Fruit fly (Drosophila melanogaster) whole organism, embryonic: ENCODE data around the gene Bap111.

Experiments
- Aef1 ChIP-seq: fragments of 200-800 bp; sonication (Bioruptor generic); IDR thresholded peaks from 3 replicates; pipeline ENCODE4 v1.3.6; 2022; ENCODE audit warnings: missing biosample characterization, missing genetic modification characterization
- B-H2 ChIP-seq: fragments of 200-800 bp; sonication (Bioruptor generic); optimal IDR thresholded peaks from 2 replicates; lab custom pipeline; 2018; ENCODE audit warnings: missing biosample characterization, mild to moderate bottlenecking, missing genetic modification characterization
- CG10321 ChIP-seq: fragments of 200-800 bp; sonication (Bioruptor generic); IDR thresholded peaks from 2 replicates; pipeline ENCODE4 v1.3.6; 2022; ENCODE audit warnings: missing biosample characterization, missing genetic modification characterization
- CG11695 ChIP-seq: fragments of 200-800 bp; sonication (Bioruptor generic); IDR thresholded peaks from 3 replicates; pipeline ENCODE4 v1.3.6; 2022; ENCODE audit warnings: missing biosample characterization, missing genetic modification characterization
- CG11723 ChIP-seq: fragments of 200-800 bp; sonication (Bioruptor generic); optimal IDR thresholded peaks from 2 replicates; lab custom pipeline; 2017; ENCODE audit warnings: missing biosample characterization, mild to moderate bottlenecking, missing genetic modification characterization
- CG12071 ChIP-seq: fragments of 200-800 bp; sonication (Bioruptor generic); optimal IDR thresholded peaks from 3 replicates; lab custom pipeline; 2018; ENCODE audit warnings: missing biosample characterization, mild to moderate bottlenecking, missing genetic modification characterization
- CG14667 ChIP-seq: fragments of 200-800 bp; sonication (Bioruptor generic); IDR thresholded peaks from 2 replicates; pipeline ENCODE4 v1.3.6; 2022; ENCODE audit warnings: missing biosample characterization, missing genetic modification characterization
- CG16815 ChIP-seq: fragments of 200-800 bp; sonication (Bioruptor generic); optimal IDR thresholded peaks from 3 replicates; lab custom pipeline; 2017; ENCODE audit warnings: missing biosample characterization, mild to moderate bottlenecking, missing genetic modification characterization
- CG16863 ChIP-seq: fragments of 200-800 bp; sonication (Bioruptor generic); optimal IDR thresholded peaks from 3 replicates; lab custom pipeline; 2016; ENCODE audit warnings: missing biosample characterization, missing genetic modification characterization
- CG18011 ChIP-seq: fragments of 200-800 bp; sonication (Bioruptor generic); optimal IDR thresholded peaks from 2 replicates; lab custom pipeline; 2017; ENCODE audit warnings: missing biosample characterization, missing genetic modification characterization, mild to moderate bottlenecking, moderate library complexity, missing genotype
- CG31224 ChIP-seq: fragments of 200-800 bp; sonication (Bioruptor generic); IDR thresholded peaks from 2 replicates; pipeline ENCODE4 v1.3.6; 2022; ENCODE audit warnings: missing biosample characterization, missing genetic modification characterization
- CG31441 ChIP-seq: fragments of 200-800 bp; sonication (Bioruptor generic); IDR thresholded peaks from 2 replicates; pipeline ENCODE4 v1.3.6; 2022; ENCODE audit warnings: missing biosample characterization, missing genetic modification characterization
- CG34224 ChIP-seq: fragments of 200-800 bp; sonication (Bioruptor generic); IDR thresholded peaks from 3 replicates; pipeline ENCODE4 v1.3.6; 2022; ENCODE audit warnings: missing biosample characterization, missing genetic modification characterization; ENCODE audit not compliant: partially characterized antibody
- CG4328 ChIP-seq: fragments of 200-800 bp; sonication (Bioruptor generic); optimal IDR thresholded peaks from 3 replicates; lab custom pipeline; 2017; ENCODE audit warnings: missing biosample characterization, missing genetic modification reagents, missing genetic modification characterization
- CG4360 ChIP-seq: fragments of 200-800 bp; sonication (Bioruptor generic); IDR thresholded peaks from 2 replicates; pipeline ENCODE4 v1.3.6; 2022; ENCODE audit warnings: missing biosample characterization, missing genetic modification characterization
- CG6854 ChIP-seq: fragments of 200-800 bp; sonication (Bioruptor generic); optimal IDR thresholded peaks from 3 replicates; lab custom pipeline; 2017; ENCODE audit warnings: missing biosample characterization, mild to moderate bottlenecking, missing genetic modification characterization
- CG7372 ChIP-seq: fragments of 200-800 bp; sonication (Bioruptor generic); IDR thresholded peaks from 2 replicates; pipeline ENCODE4 v1.3.6; 2022; ENCODE audit warnings: missing biosample characterization, missing genetic modification characterization
- CG8281 ChIP-seq: fragments of 200-800 bp; sonication (Bioruptor generic); optimal IDR thresholded peaks from 2 replicates; lab custom pipeline; 2018; ENCODE audit warnings: missing biosample characterization, mild to moderate bottlenecking, missing genetic modification characterization, moderate library complexity
- CG8765 ChIP-seq: fragments of 200-800 bp; sonication (Bioruptor generic); IDR thresholded peaks from 2 replicates; pipeline ENCODE4 v1.3.6; 2022; ENCODE audit warnings: missing biosample characterization, missing genetic modification characterization
- CG8924 ChIP-seq: fragments of 200-800 bp; optimal IDR thresholded peaks from 3 replicates; lab custom pipeline; 2019; ENCODE audit warnings: missing biosample characterization, mild to moderate bottlenecking, missing genetic modification characterization, moderate library complexity
- CTCF ChIP-seq: fragments of 200-800 bp; sonication (Bioruptor generic); optimal IDR thresholded peaks from 2 replicates; lab custom pipeline; 2017; ENCODE audit warnings: missing biosample characterization, mild to moderate bottlenecking, missing genetic modification characterization, moderate library complexity
- Dad ChIP-seq: fragments of 200-800 bp; sonication (Bioruptor generic); optimal IDR thresholded peaks from 3 replicates; lab custom pipeline; 2016; ENCODE audit warnings: missing biosample characterization, missing genetic modification characterization
- Hmx ChIP-seq: fragments of 200-800 bp; sonication (Bioruptor generic); optimal IDR thresholded peaks from 2 replicates; lab custom pipeline; 2016; ENCODE audit warnings: missing biosample characterization, missing genetic modification characterization
- Hsf ChIP-seq: fragments of 200-800 bp; sonication (Bioruptor generic); optimal IDR thresholded peaks from 3 replicates; lab custom pipeline; 2016; ENCODE audit warnings: missing biosample characterization, missing genetic modification characterization
- MTF-1 ChIP-seq: fragments of 200-800 bp; sonication (Bioruptor generic); optimal IDR thresholded peaks from 2 replicates; lab custom pipeline; 2018; ENCODE audit warnings: missing biosample characterization, mild to moderate bottlenecking, missing genetic modification characterization, borderline replicate concordance
- Oli ChIP-seq: fragments of 200-800 bp; sonication (Bioruptor generic); optimal IDR thresholded peaks from 2 replicates; lab custom pipeline; 2018; ENCODE audit warnings: missing biosample characterization, mild to moderate bottlenecking, missing genetic modification characterization, moderate library complexity
- Sox100B ChIP-seq: fragments of 200-800 bp; sonication (Bioruptor generic); optimal IDR thresholded peaks from 3 replicates; lab custom pipeline; 2018; ENCODE audit warnings: missing biosample characterization, mild to moderate bottlenecking, missing genetic modification characterization
- Sry-δ ChIP-seq: fragments of 200-800 bp; sonication (Bioruptor generic); optimal IDR thresholded peaks from 2 replicates; lab custom pipeline; 2016; ENCODE audit warnings: missing biosample characterization, missing genetic modification characterization
- aop ChIP-seq: fragments of 200-800 bp; sonication (Bioruptor generic); IDR thresholded peaks from 2 replicates; pipeline ENCODE4 v1.3.6; 2022; ENCODE audit warnings: missing biosample characterization, missing genetic modification characterization
- bowl ChIP-seq: fragments of 200-800 bp; sonication (Bioruptor generic); IDR thresholded peaks from 2 replicates; pipeline ENCODE4 v1.3.6; 2022; ENCODE audit warnings: missing biosample characterization, missing genetic modification characterization
- cwo ChIP-seq: fragments of 200-800 bp; sonication (Bioruptor generic); optimal IDR thresholded peaks from 3 replicates; lab custom pipeline; 2017; ENCODE audit warnings: missing biosample characterization, missing genetic modification characterization, mild to moderate bottlenecking, moderate library complexity, missing genetic modification reagents
- disco-r ChIP-seq: fragments of 200-800 bp; sonication (Bioruptor generic); optimal IDR thresholded peaks from 2 replicates; lab custom pipeline; 2016; ENCODE audit warnings: missing biosample characterization, missing genetic modification characterization
- eyg ChIP-seq: fragments of 200-800 bp; sonication (Bioruptor generic); optimal IDR thresholded peaks from 3 replicates; lab custom pipeline; 2016; ENCODE audit warnings: missing biosample characterization, missing genetic modification characterization
- gem ChIP-seq: fragments of 200-800 bp; sonication (Bioruptor generic); optimal IDR thresholded peaks from 2 replicates; lab custom pipeline; 2019; ENCODE audit warnings: missing biosample characterization, mild to moderate bottlenecking, missing genetic modification characterization, moderate library complexity
- ind ChIP-seq: fragments of 200-800 bp; sonication (Bioruptor generic); optimal IDR thresholded peaks from 3 replicates; lab custom pipeline; 2016; ENCODE audit warnings: missing biosample characterization, missing genetic modification characterization
- insv ChIP-seq, 2 experiments: fragments of 200-800 bp; sonication (Bioruptor generic); optimal IDR thresholded peaks; 3 replicates each; lab custom pipeline; 2016 to 2018; ENCODE audit warnings: missing biosample characterization in 2 of 2, missing genetic modification characterization in 2 of 2
- kah ChIP-seq: fragments of 200-800 bp; sonication (Bioruptor generic); optimal IDR thresholded peaks from 2 replicates; lab custom pipeline; 2018; ENCODE audit warnings: missing biosample characterization, mild to moderate bottlenecking, missing genetic modification characterization
- nerfin-2 ChIP-seq: fragments of 200-800 bp; sonication (Bioruptor generic); IDR thresholded peaks from 2 replicates; pipeline ENCODE4 v1.3.6; 2022; ENCODE audit warnings: missing biosample characterization, missing genetic modification characterization; ENCODE audit not compliant: partially characterized antibody
- pan ChIP-seq, 4 experiments: fragments of >200 bp in 3 of 4; fragments of 200-800 bp in 1 of 4; sonication (Bioruptor generic) in 1 of 4; optimal IDR thresholded peaks in 3 of 4; IDR thresholded peaks in 1 of 4; 2 replicates each; pipeline versions ENCODE4 v1.3.6 to Lab custom; 2017 to 2022; ENCODE audit warnings: missing biosample characterization in 2 of 4, missing genetic modification characterization in 2 of 4, mixed read lengths in 1 of 4
- pzg ChIP-seq: fragments of 200-800 bp; sonication (Bioruptor generic); optimal IDR thresholded peaks from 3 replicates; lab custom pipeline; 2018; ENCODE audit warnings: missing biosample characterization, mild to moderate bottlenecking, missing genetic modification characterization, moderate library complexity
- row ChIP-seq: fragments of 200-800 bp; sonication (Bioruptor generic); IDR thresholded peaks from 3 replicates; pipeline ENCODE4 v1.3.6; 2022; ENCODE audit warnings: missing biosample characterization, missing genetic modification characterization
- run ChIP-seq: fragments of 200-800 bp; sonication (Bioruptor generic); optimal IDR thresholded peaks from 3 replicates; lab custom pipeline; 2018; ENCODE audit warnings: missing biosample characterization, mild to moderate bottlenecking, missing genetic modification characterization
- slbo ChIP-seq: fragments of 200-800 bp; sonication (Bioruptor generic); IDR thresholded peaks from 2 replicates; pipeline ENCODE4 v1.3.6; 2022; ENCODE audit warnings: missing biosample characterization, missing genetic modification characterization
- sna ChIP-seq: fragments of 200-800 bp; sonication (Bioruptor generic); IDR thresholded peaks from 2 replicates; pipeline ENCODE4 v1.3.6; 2022; ENCODE audit warnings: missing biosample characterization, missing genetic modification characterization; ENCODE audit not compliant: partially characterized antibody
- sob ChIP-seq: fragments of 200-800 bp; sonication (Bioruptor generic); IDR thresholded peaks from 2 replicates; pipeline ENCODE4 v1.3.6; 2022; ENCODE audit warnings: missing biosample characterization, missing genetic modification characterization
- tna ChIP-seq: fragments of 200-800 bp; sonication (Bioruptor generic); IDR thresholded peaks from 2 replicates; pipeline ENCODE4 v1.3.6; 2022; ENCODE audit warnings: missing biosample characterization, missing genetic modification characterization; ENCODE audit not compliant: partially characterized antibody
- tx ChIP-seq: fragments of 200-800 bp; sonication (Bioruptor generic); optimal IDR thresholded peaks from 2 replicates; lab custom pipeline; 2016; ENCODE audit warnings: missing biosample characterization, missing genetic modification characterization
- wdn ChIP-seq: fragments of 200-800 bp; sonication (Bioruptor generic); IDR thresholded peaks from 2 replicates; pipeline ENCODE4 v1.3.6; 2022; ENCODE audit warnings: missing biosample characterization, missing genetic modification characterization
- zf30C ChIP-seq: fragments of 200-800 bp; sonication (Bioruptor generic); optimal IDR thresholded peaks from 3 replicates; lab custom pipeline; 2018; ENCODE audit warnings: missing biosample characterization, mild to moderate bottlenecking, missing genetic modification characterization

Bap111 gene

DNA sequence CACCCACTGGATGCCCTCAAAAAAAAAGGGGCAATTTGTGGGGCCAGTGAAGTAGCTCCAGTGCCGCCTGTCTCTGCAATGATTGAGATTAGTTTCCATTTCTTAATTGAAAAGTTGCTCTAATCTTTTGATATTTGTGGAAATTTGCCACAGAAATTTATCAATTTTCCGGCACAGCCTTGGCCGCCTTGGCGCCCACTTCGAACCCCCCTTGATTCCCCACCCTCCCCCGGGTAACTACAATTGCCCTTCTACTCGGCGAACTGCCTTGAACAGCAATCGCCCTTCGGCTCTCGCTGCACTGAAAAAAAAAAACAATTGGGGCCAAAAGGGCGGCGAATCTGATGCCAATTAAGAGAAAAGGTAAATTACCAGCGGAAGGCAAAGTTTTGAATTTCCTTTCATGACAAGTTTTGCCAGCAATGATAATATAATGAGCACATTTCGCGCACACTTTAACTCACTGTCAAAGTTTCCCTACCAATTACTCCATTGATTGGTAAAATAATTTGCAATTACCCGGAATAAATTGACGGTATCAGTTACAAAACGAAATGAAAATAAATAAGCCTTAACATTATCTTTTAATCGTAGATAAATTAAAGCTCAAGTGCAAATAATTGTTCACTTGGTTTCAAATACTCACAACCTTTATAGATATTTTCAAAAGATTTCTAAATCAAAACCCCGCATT, 29.3 kb upstream of the Bap111 start (continued):
- no peak for TF ChIP-seq tx (GFP tag; lab: Kevin White, UChicago)
- TF ChIP-seq sob (GFP tag; lab: Robert Waterston, UW): no peak
- no peak for TF ChIP-seq CG4360 (GFP tag; lab: Robert Waterston, UW)
- TF ChIP-seq zf30C (GFP tag; lab: Kevin White, UChicago): peak; percentile 11
- no peak for TF ChIP-seq CG8765 (GFP tag; lab: Robert Waterston, UW)
- TF ChIP-seq Sry-δ (GFP tag; lab: Kevin White, UChicago): no peak
- TF ChIP-seq nerfin-2 (GFP tag; lab: Robert Waterston, UW): no peak
- TF ChIP-seq CG14667 (GFP tag; lab: Robert Waterston, UW): no peak
- TF ChIP-seq row (GFP tag; lab: Robert Waterston, UW): peak; percentile 39
- no peak for TF ChIP-seq pan (optimal IDR thresholded peaks at IDR 0.05; lab: Kevin White, UChicago)
- TF ChIP-seq pan (GFP tag; optimal IDR thresholded peaks at IDR 0.05 in 1 of 2, IDR thresholded peaks at IDR 0.05 in 1 of 2): no peak
- TF ChIP-seq CTCF (GFP tag; lab: Kevin White, UChicago): no peak
- no peak for TF ChIP-seq tna (GFP tag; lab: Robert Waterston, UW)
- TF ChIP-seq eyg (GFP tag; lab: Kevin White, UChicago): no peak
- peak; percentile 7 for TF ChIP-seq CG4328 (GFP tag; lab: Kevin White, UChicago)
- TF ChIP-seq Sox100B: peak; percentile 67
- TF ChIP-seq CG11723 (GFP tag; lab: Kevin White, UChicago): no peak
- no peak for TF ChIP-seq kah (GFP tag; lab: Kevin White, UChicago)
- peak; percentile 31 for TF ChIP-seq Oli (tag; lab: Kevin White, UChicago)
- TF ChIP-seq disco-r: no peak
- peak; percentile 12 for TF ChIP-seq CG8924
- TF ChIP-seq gem (tag; lab: Kevin White, UChicago): peak; percentile 57
- TF ChIP-seq CG12071 (GFP tag; lab: Kevin White, UChicago): no peak
- TF ChIP-seq sna (GFP tag; lab: Robert Waterston, UW): no peak
- no peak for TF ChIP-seq insv (GFP tag; optimal IDR thresholded peaks at IDR 0.05; lab: Kevin White, UChicago)
- TF ChIP-seq wdn (GFP tag; lab: Robert Waterston, UW): no peak
- TF ChIP-seq ind: peak; percentile 31
- TF ChIP-seq CG31441 (GFP tag; lab: Robert Waterston, UW): peak; percentile 35; the same call in 1 of the 2 replicates
- no peak for TF ChIP-seq pzg (GFP tag; lab: Kevin White, UChicago)
- no peak for TF ChIP-seq CG8281 (tag; lab: Kevin White, UChicago)
- no peak for TF ChIP-seq CG10321 (GFP tag; lab: Robert Waterston, UW)
- TF ChIP-seq Hmx (GFP tag; lab: Kevin White, UChicago): no peak
- TF ChIP-seq CG6854 (GFP tag; lab: Kevin White, UChicago): no peak
- TF ChIP-seq Aef1 (GFP tag; lab: Robert Waterston, UW): no peak
- peak; percentile 0 for TF ChIP-seq cwo (GFP tag; lab: Kevin White, UChicago)
- TF ChIP-seq CG34224: no peak

DNA sequence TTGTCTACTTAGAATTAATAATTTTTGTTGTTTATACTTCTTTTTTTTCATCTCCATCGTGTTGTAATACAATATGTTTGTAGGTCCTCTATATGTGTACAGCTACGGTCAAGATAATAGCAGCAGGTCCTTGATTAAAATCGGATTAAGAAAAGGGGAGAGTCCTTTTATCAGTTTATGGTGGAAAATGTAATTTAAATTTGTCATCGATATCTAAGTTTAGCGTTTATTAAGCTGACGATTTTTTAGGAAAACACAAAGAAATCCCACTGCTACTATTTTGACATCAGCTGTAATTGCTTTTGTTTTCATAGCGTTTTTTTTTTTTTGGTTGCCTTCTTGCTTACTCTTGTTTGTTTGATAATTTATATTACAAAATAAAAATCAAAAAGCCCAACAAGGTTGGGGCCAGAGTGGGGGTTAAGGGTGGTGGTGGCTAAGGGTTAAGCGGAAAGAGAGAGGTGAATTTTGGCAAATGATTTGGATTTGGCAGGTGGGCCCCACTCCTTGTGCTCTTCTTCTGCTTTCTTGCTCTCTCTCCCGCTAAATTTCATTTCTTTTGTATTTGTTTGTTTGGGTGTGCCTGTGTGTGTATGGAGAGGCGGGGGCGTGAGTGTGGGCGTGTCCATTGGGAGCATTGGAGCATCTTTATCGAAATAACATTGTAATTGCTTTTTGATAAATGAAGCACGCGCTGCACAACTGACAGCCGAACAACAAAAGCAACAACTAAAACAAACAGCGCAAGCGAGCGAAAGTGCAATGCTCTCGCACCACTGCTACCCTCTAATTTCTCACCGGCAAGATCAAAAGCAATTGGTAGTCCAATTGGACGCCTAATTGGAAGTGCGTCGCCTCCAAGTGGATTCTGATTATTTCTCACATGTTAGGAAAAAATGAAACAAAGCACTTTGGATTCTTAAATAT, 28.0 kb upstream of the Bap111 start:
- TF ChIP-seq aop (GFP tag; lab: Robert Waterston, UW): no peak
- TF ChIP-seq run: no peak
- no peak for TF ChIP-seq Dad
- TF ChIP-seq CG16815 (GFP tag; lab: Kevin White, UChicago): no peak
- peak; percentile 33 for TF ChIP-seq Hsf (GFP tag; lab: Kevin White, UChicago)
- no peak for TF ChIP-seq B-H2
- TF ChIP-seq CG18011 (GFP tag; lab: Kevin White, UChicago): no peak
- peak; percentile 0 for TF ChIP-seq CG16863
- peak; percentile 55 for TF ChIP-seq slbo (GFP tag; lab: Robert Waterston, UW)
- TF ChIP-seq CG11695 (GFP tag; lab: Robert Waterston, UW): peak; percentile 31; the same call in 1 of the 3 replicates
- 0 out of 2 replicates have a peak, but pooled peaks have one; percentile 12 for TF ChIP-seq CG7372 (GFP tag; lab: Robert Waterston, UW)
- no peak for TF ChIP-seq bowl (GFP tag; lab: Robert Waterston, UW)
- no peak for TF ChIP-seq MTF-1 (GFP tag; lab: Kevin White, UChicago)
- TF ChIP-seq CG31224 (GFP tag; lab: Robert Waterston, UW): no peak
